Worm (Caenorhabditis elegans) whole organism, L3 larva: ENCODE results near the gene brc-1.

Experiments
- R02D3.7 ChIP-seq: fragments of 150-350 bp; optimal IDR thresholded peaks from 2 replicates; lab custom pipeline; 2014; ENCODE audit warnings: missing biosample characterization, missing genetic modification characterization
- ZK546.5 ChIP-seq: sonication (generic microtip); optimal IDR thresholded peaks from 2 replicates; lab custom pipeline; 2017; ENCODE audit warnings: missing biosample characterization, missing genetic modification characterization
- aly-2 ChIP-seq: fragments of 150-350 bp; optimal IDR thresholded peaks from 2 replicates; lab custom pipeline; 2014; ENCODE audit warnings: missing biosample characterization, missing genetic modification characterization
- ama-1 ChIP-seq: fragments of 150-350 bp; optimal IDR thresholded peaks from 2 replicates; lab custom pipeline; 2018
- ceh-16 ChIP-seq: sonication (generic microtip); optimal IDR thresholded peaks from 2 replicates; lab custom pipeline; 2017; ENCODE audit warnings: missing biosample characterization, missing genetic modification characterization
- ceh-28 ChIP-seq: fragments of 150-350 bp; optimal IDR thresholded peaks from 2 replicates; lab custom pipeline; 2014; ENCODE audit warnings: missing biosample characterization, missing genetic modification reagents, missing genetic modification characterization
- ceh-82 ChIP-seq: fragments of 150-350 bp; optimal IDR thresholded peaks from 2 replicates; lab custom pipeline; 2014; ENCODE audit warnings: missing biosample characterization, missing genetic modification characterization
- ceh-9 ChIP-seq: sonication (generic microtip); optimal IDR thresholded peaks from 2 replicates; lab custom pipeline; 2018; ENCODE audit warnings: missing biosample characterization, missing genetic modification characterization
- daf-12 ChIP-seq: fragments of 150-350 bp; optimal IDR thresholded peaks from 2 replicates; lab custom pipeline; 2014; ENCODE audit warnings: missing biosample characterization, missing genetic modification reagents, missing genetic modification characterization
- egl-27 ChIP-seq: sonication (generic microtip); optimal IDR thresholded peaks from 4 replicates; lab custom pipeline; 2017; ENCODE audit warnings: missing biosample characterization, missing genetic modification reagents, missing genetic modification characterization
- egl-5 ChIP-seq: fragments of 150-350 bp; optimal IDR thresholded peaks from 2 replicates; lab custom pipeline; 2017; ENCODE audit warnings: missing biosample characterization, missing genetic modification reagents, missing genetic modification characterization, inconsistent platforms
- elt-1 ChIP-seq: fragments of 150-350 bp; optimal IDR thresholded peaks from 2 replicates; lab custom pipeline; 2014; ENCODE audit warnings: missing biosample characterization, missing genetic modification characterization
- elt-2 ChIP-seq: sonication (generic microtip); optimal IDR thresholded peaks from 2 replicates; lab custom pipeline; 2016; ENCODE audit warnings: missing genetic modification reagents, mild to moderate bottlenecking, missing genetic modification characterization, missing compliant biosample characterization
- elt-3 ChIP-seq, 3 experiments: fragments of 150-350 bp in 1 of 3; sonication (generic microtip) in 2 of 3; optimal IDR thresholded peaks; 2 replicates in 2 of 3; 4 replicates in 1 of 3; lab custom pipeline; 2014 to 2017; ENCODE audit warnings: missing biosample characterization in 3 of 3, missing genetic modification characterization in 3 of 3
- eor-1 ChIP-seq, 2 experiments: fragments of 150-350 bp; optimal IDR thresholded peaks; 2 replicates each; lab custom pipeline; 2014 to 2018; ENCODE audit warnings: missing biosample characterization in 2 of 2, missing genetic modification characterization in 2 of 2
- fkh-10 ChIP-seq: sonication (generic microtip); optimal IDR thresholded peaks from 2 replicates; lab custom pipeline; 2017; ENCODE audit warnings: missing biosample characterization, missing genetic modification reagents, missing genetic modification characterization
- fkh-2 ChIP-seq: fragments of 150-350 bp; optimal IDR thresholded peaks from 2 replicates; lab custom pipeline; 2014; ENCODE audit warnings: missing biosample characterization, missing genetic modification reagents, missing genetic modification characterization
- fos-1 ChIP-seq: fragments of 150-350 bp; optimal IDR thresholded peaks from 2 replicates; lab custom pipeline; 2014; ENCODE audit warnings: missing biosample characterization, missing genetic modification characterization
- hmg-11 ChIP-seq: sonication (generic microtip); optimal IDR thresholded peaks from 2 replicates; lab custom pipeline; 2016; ENCODE audit warnings: missing genetic modification characterization, missing compliant biosample characterization
- jun-1 ChIP-seq: fragments of 150-350 bp; optimal IDR thresholded peaks from 2 replicates; lab custom pipeline; 2014; ENCODE audit warnings: missing biosample characterization, missing genetic modification reagents, missing genetic modification characterization
- lin-15B ChIP-seq: fragments of 150-350 bp; optimal IDR thresholded peaks from 2 replicates; lab custom pipeline; 2014; ENCODE audit warnings: missing biosample characterization, missing genetic modification characterization
- lin-39 ChIP-seq: fragments of 150-350 bp; optimal IDR thresholded peaks from 2 replicates; lab custom pipeline; 2018; ENCODE audit warnings: missing biosample characterization, missing genetic modification reagents, missing genetic modification characterization
- lsy-12 ChIP-seq: sonication (generic microtip); optimal IDR thresholded peaks from 2 replicates; lab custom pipeline; 2016; ENCODE audit warnings: mild to moderate bottlenecking, missing genetic modification characterization, missing compliant biosample characterization
- mdl-1 ChIP-seq: fragments of 150-350 bp; optimal IDR thresholded peaks from 2 replicates; lab custom pipeline; 2014; ENCODE audit warnings: missing biosample characterization, missing genetic modification characterization
- mml-1 ChIP-seq: fragments of 150-350 bp; sonication (generic microtip); optimal IDR thresholded peaks from 3 replicates; lab custom pipeline; 2014; ENCODE audit warnings: missing biosample characterization, missing genetic modification characterization
- nfya-1 ChIP-seq: sonication (generic microtip); optimal IDR thresholded peaks from 2 replicates; lab custom pipeline; 2017; ENCODE audit warnings: missing genetic modification characterization, mild to moderate bottlenecking, missing compliant biosample characterization, antibody characterized with exemption, moderate library complexity; ENCODE audit not compliant: insufficient read depth
- nhr-11 ChIP-seq: fragments of 150-350 bp; optimal IDR thresholded peaks from 2 replicates; lab custom pipeline; 2014; ENCODE audit warnings: missing biosample characterization, missing genetic modification characterization
- nhr-12 ChIP-seq: fragments of 150-350 bp; optimal IDR thresholded peaks from 2 replicates; lab custom pipeline; 2014; ENCODE audit warnings: missing biosample characterization, missing genetic modification characterization
- nhr-23 ChIP-seq: fragments of 150-350 bp; optimal IDR thresholded peaks from 2 replicates; lab custom pipeline; 2014; ENCODE audit warnings: missing biosample characterization, missing genetic modification reagents, missing genetic modification characterization
- nhr-237 ChIP-seq: fragments of 150-350 bp; optimal IDR thresholded peaks from 2 replicates; lab custom pipeline; 2014; ENCODE audit warnings: missing biosample characterization, missing genetic modification characterization
- nhr-25 ChIP-seq: sonication (generic microtip); optimal IDR thresholded peaks from 2 replicates; lab custom pipeline; 2017; ENCODE audit warnings: missing biosample characterization, missing genetic modification characterization
- nhr-28 ChIP-seq: fragments of 150-350 bp; optimal IDR thresholded peaks from 2 replicates; lab custom pipeline; 2014; ENCODE audit warnings: missing biosample characterization, missing genetic modification characterization
- nhr-67 ChIP-seq: fragments of 150-350 bp; optimal IDR thresholded peaks from 2 replicates; lab custom pipeline; 2014; ENCODE audit warnings: missing biosample characterization, missing genetic modification characterization
- nhr-76 ChIP-seq: fragments of 150-350 bp; sonication (generic microtip); optimal IDR thresholded peaks from 5 replicates; lab custom pipeline; 2014; ENCODE audit warnings: missing biosample characterization, missing genetic modification characterization
- nhr-77 ChIP-seq: fragments of 150-350 bp; optimal IDR thresholded peaks from 2 replicates; lab custom pipeline; 2014; ENCODE audit warnings: missing biosample characterization, missing genetic modification characterization
- pha-4 ChIP-seq: fragments of 150-350 bp; optimal IDR thresholded peaks from 2 replicates; lab custom pipeline; 2014; ENCODE audit warnings: missing biosample characterization, missing genetic modification reagents, missing genetic modification characterization
- pqm-1 ChIP-seq: fragments of 150-350 bp; optimal IDR thresholded peaks from 2 replicates; lab custom pipeline; 2017; ENCODE audit warnings: missing biosample characterization, missing genetic modification characterization, inconsistent platforms
- sea-2 ChIP-seq: fragments of 150-350 bp; sonication (generic microtip); optimal IDR thresholded peaks from 4 replicates; lab custom pipeline; 2014; ENCODE audit warnings: missing biosample characterization, missing genetic modification reagents, missing genetic modification characterization
- snpc-4 ChIP-seq: fragments of 150-350 bp; optimal IDR thresholded peaks from 2 replicates; lab custom pipeline; 2014; ENCODE audit warnings: missing biosample characterization, missing genetic modification characterization
- unc-39 ChIP-seq: sonication (generic microtip); optimal IDR thresholded peaks from 4 replicates; lab custom pipeline; 2017; ENCODE audit warnings: missing biosample characterization, missing genetic modification characterization
- unc-62 ChIP-seq: fragments of 150-350 bp; sonication (generic microtip); optimal IDR thresholded peaks from 4 replicates; lab custom pipeline; 2014; ENCODE audit warnings: missing biosample characterization, missing genetic modification reagents, missing genetic modification characterization
- zag-1 ChIP-seq: fragments of 150-350 bp; optimal IDR thresholded peaks from 2 replicates; lab custom pipeline; 2014; ENCODE audit warnings: missing biosample characterization, missing genetic modification characterization
- ztf-11 ChIP-seq: fragments of 150-350 bp; optimal IDR thresholded peaks from 2 replicates; lab custom pipeline; 2014; ENCODE audit warnings: missing biosample characterization, missing genetic modification characterization
- ztf-4 ChIP-seq: fragments of 150-350 bp; optimal IDR thresholded peaks from 2 replicates; lab custom pipeline; 2014; ENCODE audit warnings: missing biosample characterization, missing genetic modification characterization

The brc-1 gene

DNA sequence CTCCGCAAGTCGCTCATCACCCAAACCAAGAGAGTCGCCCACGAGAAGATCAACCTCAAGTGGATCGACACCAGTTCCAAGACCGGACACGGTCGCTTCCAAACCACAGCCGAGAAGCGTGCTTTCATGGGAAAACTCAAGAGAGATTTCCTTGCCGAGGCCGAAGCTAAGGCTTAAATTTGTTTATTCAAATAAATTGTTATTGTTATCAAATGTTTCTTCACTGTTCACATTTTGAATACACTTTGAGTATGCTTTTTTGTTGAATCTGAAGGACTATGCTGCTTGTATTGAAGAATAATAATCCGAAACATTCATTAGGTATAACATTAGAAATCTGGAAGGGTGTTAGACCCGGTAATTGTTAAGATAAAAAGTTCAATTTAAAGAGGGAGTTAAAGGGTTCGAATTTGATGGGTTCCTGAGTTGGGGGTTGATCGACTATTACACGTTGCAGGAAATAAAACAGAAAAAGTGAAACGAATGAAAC lies 6.6 kb upstream of the brc-1 start (continued):
- peak; percentile 44 for TF ChIP-seq nhr-23 (tag; lab: Kevin White, UChicago)
- TF ChIP-seq pqm-1 (tag; lab: Kevin White, UChicago) = no peak
- no peak for TF ChIP-seq unc-39 (tag; lab: Kevin White, UChicago)
- TF ChIP-seq aly-2 (tag; lab: Kevin White, UChicago) = peak; percentile 75
- TF ChIP-seq jun-1 (tag; lab: Kevin White, UChicago) = no peak
- TF ChIP-seq nhr-25 (tag; lab: Kevin White, UChicago) = peak; percentile 52

- no peak for TF ChIP-seq lsy-12 (tag; lab: Kevin White, UChicago)
- TF ChIP-seq nhr-28 (tag; lab: Kevin White, UChicago) = no peak
- no peak for TF ChIP-seq eor-1 (tag; optimal IDR thresholded peaks at IDR 0.05; lab: Kevin White, UChicago)
- no peak for TF ChIP-seq mdl-1 (tag; lab: Kevin White, UChicago)
- TF ChIP-seq R02D3.7 (tag; lab: Kevin White, UChicago) = no peak
- no peak for TF ChIP-seq nhr-76
- TF ChIP-seq ama-1 (lab: Kevin White, UChicago) = no peak
- no peak for TF ChIP-seq fkh-10 (GFP tag; lab: Kevin White, UChicago)
- no peak for TF ChIP-seq elt-2 (tag; lab: Kevin White, UChicago)
- TF ChIP-seq fos-1 = no peak
- TF ChIP-seq nhr-11 (tag; lab: Kevin White, UChicago) = no peak
- no peak for TF ChIP-seq zag-1 (tag; lab: Kevin White, UChicago)
- no peak for TF ChIP-seq ztf-11
- no peak for TF ChIP-seq pha-4
- TF ChIP-seq lin-15B (tag; lab: Kevin White, UChicago) = no peak
Observed at ce11 chrIII:3867937-3868929, 5.5 kb upstream of the brc-1 start.

- TF ChIP-seq elt-3 (tag; optimal IDR thresholded peaks at IDR 0.05; lab: Kevin White, UChicago) (peak; percentile 83 to 100 (median 98)), nhr-77 (peak; percentile 97), nhr-76 (peak; percentile 96), nhr-237 (peak; percentile 67), nhr-23 (tag; lab: Kevin White, UChicago) (peak; percentile 100), egl-27 (tag; lab: Kevin White, UChicago) (peak; percentile 99), ztf-4 (tag; lab: Kevin White, UChicago) (peak; percentile 98), ztf-11 (peak; percentile 80), snpc-4 (tag; lab: Kevin White, UChicago) (peak; percentile 98), mml-1 (tag; lab: Kevin White, UChicago) (no peak), aly-2 (tag; lab: Kevin White, UChicago) (peak; percentile 100), sea-2 (GFP tag; lab: Kevin White, UChicago) (peak; percentile 72), pha-4 (peak; percentile 100), R02D3.7 (tag; lab: Kevin White, UChicago) (peak; percentile 98), unc-39 (tag; lab: Kevin White, UChicago) (peak; percentile 65), ceh-16 (peak; percentile 85), elt-1 (tag; lab: Kevin White, UChicago) (peak; percentile 98), nhr-12 (tag; lab: Kevin White, UChicago) (peak; percentile 43), lsy-12 (tag; lab: Kevin White, UChicago) (peak; percentile 100), ceh-9 (tag; lab: Kevin White, UChicago) (no peak), lin-39 (tag; lab: Kevin White, UChicago) (peak; percentile 100), nhr-25 (tag; lab: Kevin White, UChicago) (peak; percentile 100), elt-2 (tag; lab: Kevin White, UChicago) (peak; percentile 99), daf-12 (peak; percentile 98), nhr-11 (tag; lab: Kevin White, UChicago) (peak; percentile 100), ZK546.5 (peak; percentile 85), eor-1 (tag; optimal IDR thresholded peaks at IDR 0.05; lab: Kevin White, UChicago) (peak in 1 of 2 experiments; percentile 21), mdl-1 (tag; lab: Kevin White, UChicago) (peak; percentile 93), jun-1 (tag; lab: Kevin White, UChicago) (peak; percentile 100), ceh-82 (peak; percentile 100), nfya-1 (peak; percentile 100), unc-62 (GFP tag; lab: Kevin White, UChicago) (peak; percentile 100), fos-1 (peak; percentile 100), hmg-11 (tag; lab: Kevin White, UChicago) (peak; percentile 100), ceh-28 (tag; lab: Kevin White, UChicago) (peak; percentile 98), pqm-1 (tag; lab: Kevin White, UChicago) (peak; percentile 99), lin-15B (tag; lab: Kevin White, UChicago) (peak; percentile 100), egl-5 (tag; lab: Kevin White, UChicago) (peak; percentile 98), zag-1 (tag; lab: Kevin White, UChicago) (peak; percentile 97), nhr-67 (tag; lab: Kevin White, UChicago) (peak; percentile 76), fkh-2 (peak; percentile 90)
Observed at ce11 chrIII:3867378-3867904, 4.7 kb upstream of the brc-1 start, which contains the start of gene rpl-3. Gene rpl-3, plus strand, starts transcription at chrIII:3867854.
